Worm (Caenorhabditis elegans): ENCODE results near the gene rga-8.

rga-8 gene

ce11 chrX:5283531-5283930, 4.0 kb upstream of the rga-8 start, which contains the start of gene vps-41:
Gene vps-41, plus strand, starts transcription at chrX:5283831.
- no peak for TF ChIP-seq zfp-2 (tag; optimal IDR thresholded peaks at IDR 0.05)
- TF ChIP-seq madf-5 (GFP tag; IDR thresholded peaks at IDR 0.05) = no peak
- no peak for TF ChIP-seq hmg-1.1 (GFP tag; IDR thresholded peaks at IDR 0.05)
- no peak for TF ChIP-seq rbr-2 (tag; optimal IDR thresholded peaks at IDR 0.05)
- no peak for TF ChIP-seq ZK546.5 (tag; optimal IDR thresholded peaks at IDR 0.05)
- TF ChIP-seq lin-38 (GFP tag; IDR thresholded peaks at IDR 0.05) = no peak
- TF ChIP-seq F37D6.2 (tag; optimal IDR thresholded peaks at IDR 0.05) = no peak
- no peak for TF ChIP-seq zip-2 (tag; optimal IDR thresholded peaks at IDR 0.05)
- no peak for TF ChIP-seq F26F4.8 (GFP tag; conservative IDR thresholded peaks at IDR 0.05)
- TF ChIP-seq nhr-111 (GFP tag; optimal IDR thresholded peaks at IDR 0.05) = no peak
- no peak for TF ChIP-seq mxl-3 (GFP tag; optimal IDR thresholded peaks at IDR 0.05)
- TF ChIP-seq nhr-237 (tag; optimal IDR thresholded peaks at IDR 0.05) = no peak
- no peak for TF ChIP-seq cey-2 (tag; optimal IDR thresholded peaks at IDR 0.05; ENCODE audit: borderline replicate concordance, insufficient read depth)
- TF ChIP-seq nhr-48 (tag; optimal IDR thresholded peaks at IDR 0.05) = no peak
- no peak for TF ChIP-seq ceh-62 (tag; optimal IDR thresholded peaks at IDR 0.05)
- TF ChIP-seq F10B5.3 (tag; optimal IDR thresholded peaks at IDR 0.05) = no peak
- TF ChIP-seq unc-39 (tag; optimal IDR thresholded peaks at IDR 0.05) = no peak

ce11 chrX:5279170-5279635, 371 bp downstream of the rga-8 start, which contains the start of gene Y34B4A.2:
Gene Y34B4A.2, plus strand, starts transcription at chrX:5279497.
- TF ChIP-seq R02D3.7 (tag; optimal IDR thresholded peaks at IDR 0.05) (peak; percentile 36), pqm-1 (tag; optimal IDR thresholded peaks at IDR 0.05) (peak; percentile 15), lin-1 (GFP tag; IDR thresholded peaks at IDR 0.05) (no peak), T20F7.1 (GFP tag; optimal IDR thresholded peaks at IDR 0.05) (peak; percentile 96), daf-16 (GFP tag; optimal IDR thresholded peaks at IDR 0.05) (no peak), daf-16 (tag; optimal IDR thresholded peaks at IDR 0.05) (peak; percentile 86), nhr-77 (tag; optimal IDR thresholded peaks at IDR 0.05) (peak; percentile 22), nhr-102 (tag; optimal IDR thresholded peaks at IDR 0.05) (peak; percentile 34), Y75B8A.6 (GFP tag; IDR thresholded peaks at IDR 0.05) (no peak), nhr-28 (tag; optimal IDR thresholded peaks at IDR 0.05) (peak; percentile 96), mxl-3 (GFP tag; optimal IDR thresholded peaks at IDR 0.05) (no peak), hlh-30 (tag; optimal IDR thresholded peaks at IDR 0.05; ENCODE audit: insufficient read depth) (peak; percentile 71), nhr-48 (tag; optimal IDR thresholded peaks at IDR 0.05) (peak; percentile 1), dmd-6 (GFP tag; IDR thresholded peaks at IDR 0.05) (peak; percentile 60), aha-1 (tag) (peak; percentile 27), dpl-1 (GFP tag; optimal IDR thresholded peaks at IDR 0.05) (peak; percentile 34), F49E8.2 (tag; optimal IDR thresholded peaks at IDR 0.05; ENCODE audit: borderline replicate concordance) (no peak), tag-97 (GFP tag; IDR thresholded peaks at IDR 0.05) (no peak), ZK546.5 (tag; optimal IDR thresholded peaks at IDR 0.05) (no peak), unc-62 (GFP tag; optimal IDR thresholded peaks at IDR 0.05 in 1 of 2) (peak in 1 of 2 experiments; percentile 96), unc-62 (tag; optimal IDR thresholded peaks at IDR 0.05) (no peak), mep-1 (tag; optimal IDR thresholded peaks at IDR 0.05) (peak; percentile 51), T26A8.4 (GFP tag; IDR thresholded peaks at IDR 0.05) (0 out of 2 replicates have a peak, but pooled peaks have one; percentile 32), nhr-6 (tag; optimal IDR thresholded peaks at IDR 0.05) (peak; percentile 11), pha-4 (GFP tag; IDR thresholded peaks at IDR 0.05) (no peak), pha-4 (tag; optimal IDR thresholded peaks at IDR 0.05) (no peak), spr-1 (tag; optimal IDR thresholded peaks at IDR 0.05) (no peak), hlh-11 (tag; optimal IDR thresholded peaks at IDR 0.05) (peak; percentile 76), dve-1 (tag; optimal IDR thresholded peaks at IDR 0.05; ENCODE audit: insufficient read depth) (peak; percentile 81), mes-2 (tag; optimal IDR thresholded peaks at IDR 0.05; ENCODE audit: poor library complexity, severe bottlenecking) (peak; percentile 53), duxl-1 (tag; optimal IDR thresholded peaks at IDR 0.05; ENCODE audit: poor library complexity) (peak; percentile 2), php-3 (GFP tag; IDR thresholded peaks at IDR 0.05) (peak; percentile 53; the same call in 1 of the 2 replicates), ctbp-1 (GFP tag; IDR thresholded peaks at IDR 0.05) (0 out of 2 replicates have a peak, but pooled peaks have one; percentile 20)

Measured in whole organism, L4 larva.